Fruit fly (Drosophila melanogaster): ENCODE data around the gene Odj.

Gene Odj

DNA sequence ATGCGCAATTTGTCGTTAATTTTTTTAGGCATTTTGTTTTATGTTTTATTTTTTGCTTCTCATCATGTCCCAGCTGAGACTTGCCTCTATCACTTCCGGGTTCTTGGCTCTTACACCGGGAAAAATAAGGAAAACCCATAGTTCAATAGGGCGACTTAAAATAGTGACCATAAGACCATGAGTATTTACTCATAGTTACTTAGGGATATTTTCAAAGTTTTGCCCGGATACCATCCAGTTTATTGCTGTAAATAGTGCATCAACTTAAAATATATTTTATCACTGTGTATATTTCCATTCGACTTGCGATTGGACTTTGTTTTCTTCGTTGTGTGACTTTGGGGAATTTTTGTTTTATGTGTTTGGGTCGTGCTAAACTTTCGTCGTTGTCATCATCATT lies 9.8 kb upstream of the Odj start (continued):
- TF ChIP-seq slp2 (GFP tag; optimal IDR thresholded peaks at IDR 0.05) (no peak), esg (GFP tag; conservative IDR thresholded peaks at IDR 0.05) (no peak), BEAF-32 (GFP tag; optimal IDR thresholded peaks at IDR 0.05) (no peak), CG9876 (GFP tag; optimal IDR thresholded peaks at IDR 0.05) (no peak), Hand (GFP tag; optimal IDR thresholded peaks at IDR 0.05) (peak; percentile 44), CG7839 (tag; optimal IDR thresholded peaks at IDR 0.05) (peak; percentile 19), CG12391 (tag; optimal IDR thresholded peaks at IDR 0.05) (peak; percentile 19), CG32767 (GFP tag; IDR thresholded peaks at IDR 0.05) (no peak), Rx (GFP tag; IDR thresholded peaks at IDR 0.05) (no peak; the same call in 1 of the 2 replicates), CG2678 (tag; optimal IDR thresholded peaks at IDR 0.05) (peak; percentile 57), CG16815 (GFP tag; optimal IDR thresholded peaks at IDR 0.05) (no peak), CG6791 (GFP tag; IDR thresholded peaks at IDR 0.05; ENCODE audit: partially characterized antibody) (no peak), Ptx1 (GFP tag; IDR thresholded peaks at IDR 0.05) (peak; percentile 16; the same call in 1 of the 2 replicates), sob (GFP tag; IDR thresholded peaks at IDR 0.05) (no peak), TFAM (GFP tag; optimal IDR thresholded peaks at IDR 0.05) (no peak), Hmx (GFP tag; optimal IDR thresholded peaks at IDR 0.05) (no peak), CG5180 (GFP tag; optimal IDR thresholded peaks at IDR 0.05) (no peak), CG10267 (tag; optimal IDR thresholded peaks at IDR 0.05) (no peak), ase (GFP tag; IDR thresholded peaks at IDR 0.05) (no peak), CG15269 (tag; optimal IDR thresholded peaks at IDR 0.05) (peak; percentile 44), CG15011 (GFP tag; optimal IDR thresholded peaks at IDR 0.05) (no peak), chinmo (GFP tag; IDR thresholded peaks at IDR 0.05; ENCODE audit: partially characterized antibody) (no peak), CG34224 (GFP tag; IDR thresholded peaks at IDR 0.05; ENCODE audit: partially characterized antibody) (no peak), Meics (GFP tag; optimal IDR thresholded peaks at IDR 0.05) (peak; percentile 53), CG1603 (tag; optimal IDR thresholded peaks at IDR 0.05) (peak; percentile 32), Lpt (GFP tag; optimal IDR thresholded peaks at IDR 0.05) (no peak), CG4730 (GFP tag; IDR thresholded peaks at IDR 0.05) (no peak), tin (GFP tag; optimal IDR thresholded peaks at IDR 0.05) (no peak), CG8290 (GFP tag; optimal IDR thresholded peaks at IDR 0.05) (no peak), CG8290 (tag; optimal IDR thresholded peaks at IDR 0.05) (peak in 1 of 2 experiments; percentile 50), CG4707 (GFP tag; optimal IDR thresholded peaks at IDR 0.05) (no peak), h (optimal IDR thresholded peaks at IDR 0.05) (no peak), CG17829 (tag; optimal IDR thresholded peaks at IDR 0.05) (no peak), CG1792 (GFP tag; optimal IDR thresholded peaks at IDR 0.05) (no peak), inv (GFP tag; IDR thresholded peaks at IDR 0.05; ENCODE audit: partially characterized antibody) (no peak), Pdp1 (GFP tag; optimal IDR thresholded peaks at IDR 0.05) (peak in 1 of 2 experiments; percentile 4), CG13424 (tag; optimal IDR thresholded peaks at IDR 0.05) (peak; percentile 23), Hr51 (GFP tag; optimal IDR thresholded peaks at IDR 0.05) (peak in 1 of 2 experiments; percentile 45), CG3281 (GFP tag; optimal IDR thresholded peaks at IDR 0.05) (peak; percentile 17), ftz-f1 (GFP tag; optimal IDR thresholded peaks at IDR 0.05) (no peak), Drgx (GFP tag; IDR thresholded peaks at IDR 0.05) (no peak), CG7987 (GFP tag; optimal IDR thresholded peaks at IDR 0.05) (no peak), CG2199 (GFP tag; IDR thresholded peaks at IDR 0.05) (no peak), CG2120 (GFP tag; optimal IDR thresholded peaks at IDR 0.05) (peak; percentile 66), CG10431 (GFP tag; optimal IDR thresholded peaks at IDR 0.05) (no peak), CG7357 (GFP tag; IDR thresholded peaks at IDR 0.05) (peak; percentile 45; the same call in 1 of the 3 replicates), NC2α (GFP tag; optimal IDR thresholded peaks at IDR 0.05) (no peak), CG30403 (GFP tag; optimal IDR thresholded peaks at IDR 0.05) (peak; percentile 28), stwl (tag; optimal IDR thresholded peaks at IDR 0.05) (no peak), dmrt99B (tag; optimal IDR thresholded peaks at IDR 0.05) (peak; percentile 30), H2.0 (GFP tag; IDR thresholded peaks at IDR 0.05) (no peak)
